Fruit fly (Drosophila melanogaster): Measurements from ENCODE around the gene CG6843.

CG6843 gene

dm6 chr3L:18901411-18901810 lies at the start of gene CG6843, which contains the start of gene arx:
CG6843 (plus strand) TSS chr3L:18901594.
arx (minus strand) TSS chr3L:18901554.
- TF ChIP-seq pan (optimal IDR thresholded peaks at IDR 0.05), result no peak
- no peak for TF ChIP-seq EcR (GFP tag; optimal IDR thresholded peaks at IDR 0.05)
- no peak for TF ChIP-seq psq (optimal IDR thresholded peaks at IDR 0.05)
- TF ChIP-seq usp (GFP tag; optimal IDR thresholded peaks at IDR 0.05), result no peak
- no peak for TF ChIP-seq CG8478 (optimal IDR thresholded peaks at IDR 0.05)
- TF ChIP-seq Dll (optimal IDR thresholded peaks at IDR 0.05), result no peak

dm6 chr3L:18852223-18852622 lies 49.2 kb upstream of the CG6843 start:
- TF ChIP-seq CG8478 (optimal IDR thresholded peaks at IDR 0.05) (no peak), EcR (GFP tag; optimal IDR thresholded peaks at IDR 0.05) (no peak), pan (optimal IDR thresholded peaks at IDR 0.05) (no peak), psq (optimal IDR thresholded peaks at IDR 0.05) (no peak), usp (GFP tag; optimal IDR thresholded peaks at IDR 0.05) (no peak), Dll (optimal IDR thresholded peaks at IDR 0.05) (no peak)

- TF ChIP-seq usp (GFP tag; optimal IDR thresholded peaks at IDR 0.05), result no peak
- TF ChIP-seq EcR (GFP tag; optimal IDR thresholded peaks at IDR 0.05), result no peak
- TF ChIP-seq pan (optimal IDR thresholded peaks at IDR 0.05), result no peak
- no peak for TF ChIP-seq CG8478 (optimal IDR thresholded peaks at IDR 0.05)
- TF ChIP-seq psq (optimal IDR thresholded peaks at IDR 0.05), result no peak
- no peak for TF ChIP-seq Dll (optimal IDR thresholded peaks at IDR 0.05)
These were observed 48.0 kb upstream of the CG6843 start for dm6 chr3L:18853439-18853838.

- no peak for TF ChIP-seq usp (GFP tag; optimal IDR thresholded peaks at IDR 0.05)
- no peak for TF ChIP-seq CG8478 (optimal IDR thresholded peaks at IDR 0.05)
- TF ChIP-seq Dll (optimal IDR thresholded peaks at IDR 0.05), result no peak
- TF ChIP-seq psq (optimal IDR thresholded peaks at IDR 0.05), result no peak
- no peak for TF ChIP-seq pan (optimal IDR thresholded peaks at IDR 0.05)
- no peak for TF ChIP-seq EcR (GFP tag; optimal IDR thresholded peaks at IDR 0.05)
These were observed 47.0 kb upstream of the CG6843 start for dm6 chr3L:18854412-18854811.

dm6 chr3L:18860467-18860866 lies 40.9 kb upstream of the CG6843 start:
- TF ChIP-seq Dll (optimal IDR thresholded peaks at IDR 0.05) (no peak), psq (optimal IDR thresholded peaks at IDR 0.05) (no peak), CG8478 (optimal IDR thresholded peaks at IDR 0.05) (no peak), EcR (GFP tag; optimal IDR thresholded peaks at IDR 0.05) (no peak), pan (optimal IDR thresholded peaks at IDR 0.05) (no peak), usp (GFP tag; optimal IDR thresholded peaks at IDR 0.05) (no peak)

- TF ChIP-seq pan (optimal IDR thresholded peaks at IDR 0.05) (no peak), psq (optimal IDR thresholded peaks at IDR 0.05) (no peak), Dll (optimal IDR thresholded peaks at IDR 0.05) (no peak), usp (GFP tag; optimal IDR thresholded peaks at IDR 0.05) (no peak), EcR (GFP tag; optimal IDR thresholded peaks at IDR 0.05) (no peak), CG8478 (optimal IDR thresholded peaks at IDR 0.05) (no peak)
These were observed 39.5 kb upstream of the CG6843 start for dm6 chr3L:18861893-18862292.

- TF ChIP-seq CG8478 (optimal IDR thresholded peaks at IDR 0.05) (no peak), psq (optimal IDR thresholded peaks at IDR 0.05) (no peak), usp (GFP tag; optimal IDR thresholded peaks at IDR 0.05) (no peak)
These were observed 38.1 kb upstream of the CG6843 start, which contains the start of gene CG6865 for dm6 chr3L:18863327-18863726. CG6865 (plus strand) TSS chr3L:18863647.

- no peak for TF ChIP-seq Dll (optimal IDR thresholded peaks at IDR 0.05)
- TF ChIP-seq CG8478 (optimal IDR thresholded peaks at IDR 0.05), result peak; percentile 20
- no peak for TF ChIP-seq usp (GFP tag; optimal IDR thresholded peaks at IDR 0.05)
- no peak for TF ChIP-seq psq (optimal IDR thresholded peaks at IDR 0.05)
These were observed 35.7 kb upstream of the CG6843 start, which contains the start of gene CG14074 for dm6 chr3L:18865447-18866367. CG14074 (plus strand) TSS chr3L:18866225.

dm6 chr3L:18867521-18867920 lies 33.9 kb upstream of the CG6843 start, which contains the start of gene Dysb:
Dysb (plus strand) TSS chr3L:18867771.
- TF ChIP-seq Dll (optimal IDR thresholded peaks at IDR 0.05) (no peak), EcR (GFP tag; optimal IDR thresholded peaks at IDR 0.05) (no peak), psq (optimal IDR thresholded peaks at IDR 0.05) (no peak), usp (GFP tag; optimal IDR thresholded peaks at IDR 0.05) (no peak), pan (optimal IDR thresholded peaks at IDR 0.05) (no peak), CG8478 (optimal IDR thresholded peaks at IDR 0.05) (no peak)

- no peak for TF ChIP-seq Dll (optimal IDR thresholded peaks at IDR 0.05)
- TF ChIP-seq CG8478 (optimal IDR thresholded peaks at IDR 0.05), result no peak
- TF ChIP-seq pan (optimal IDR thresholded peaks at IDR 0.05), result no peak
- no peak for TF ChIP-seq usp (GFP tag; optimal IDR thresholded peaks at IDR 0.05)
- no peak for TF ChIP-seq EcR (GFP tag; optimal IDR thresholded peaks at IDR 0.05)
- no peak for TF ChIP-seq psq (optimal IDR thresholded peaks at IDR 0.05)
These were observed 32.2 kb upstream of the CG6843 start, which contains the start of gene Grx1 for dm6 chr3L:18869035-18869826. Grx1 (plus strand) TSS chr3L:18869230.

- TF ChIP-seq pan (optimal IDR thresholded peaks at IDR 0.05) (no peak), psq (optimal IDR thresholded peaks at IDR 0.05) (no peak), Dll (optimal IDR thresholded peaks at IDR 0.05) (no peak)
These were observed 31.4 kb upstream of the CG6843 start, which contains the start of gene Blos3 for dm6 chr3L:18870027-18870426. Blos3 (plus strand) TSS chr3L:18870224.

dm6 chr3L:18872440-18872839 lies 29.0 kb upstream of the CG6843 start, which contains the start of the genes Rad9 and Uggt:
Rad9 (minus strand) TSS chr3L:18872553.
Uggt (plus strand) TSS chr3L:18872747.
- TF ChIP-seq pan (optimal IDR thresholded peaks at IDR 0.05), result no peak
- no peak for TF ChIP-seq Dll (optimal IDR thresholded peaks at IDR 0.05)
- no peak for TF ChIP-seq usp (GFP tag; optimal IDR thresholded peaks at IDR 0.05)
- no peak for TF ChIP-seq CG8478 (optimal IDR thresholded peaks at IDR 0.05)
- no peak for TF ChIP-seq EcR (GFP tag; optimal IDR thresholded peaks at IDR 0.05)
- no peak for TF ChIP-seq psq (optimal IDR thresholded peaks at IDR 0.05)
